Worm (Caenorhabditis elegans) whole organism, midembryonic: ENCODE results near the gene nccd-1.

Source experiments
- T22C8.4 ChIP-seq: fragments of 200-800 bp; sonication (Bioruptor generic); IDR thresholded peaks from 2 replicates; pipeline ENCODE4 v1.3.6; 2022; ENCODE audit warnings: missing genetic modification characterization, missing compliant biosample characterization
- cog-1 ChIP-seq: sonication (generic microtip); optimal IDR thresholded peaks from 2 replicates; lab custom pipeline; 2016; ENCODE audit warnings: missing genetic modification characterization, missing compliant biosample characterization
- flt-1 ChIP-seq: fragments of 200-800 bp; sonication (Bioruptor generic); IDR thresholded peaks from 2 replicates; pipeline ENCODE4 v1.3.6; 2022; ENCODE audit warnings: missing genetic modification characterization, missing compliant biosample characterization
- klf-2 ChIP-seq: fragments of 200-800 bp; sonication (Bioruptor generic); conservative IDR thresholded peaks from 2 replicates; pipeline ENCODE4 v1.3.6; 2022; ENCODE audit warnings: missing genetic modification reagents, missing genetic modification characterization, missing compliant biosample characterization
- med-1 ChIP-seq: sonication (generic microtip); optimal IDR thresholded peaks from 2 replicates; lab custom pipeline; 2017; ENCODE audit warnings: missing genetic modification characterization, mild to moderate bottlenecking, missing compliant biosample characterization, antibody characterized with exemption, missing genetic modification reagents; ENCODE audit not compliant: insufficient read depth
- ref-1 ChIP-seq: fragments of 200-800 bp; sonication (Bioruptor generic); conservative IDR thresholded peaks from 2 replicates; pipeline ENCODE4 v1.3.6; 2022; ENCODE audit warnings: missing genetic modification reagents, missing genetic modification characterization, missing compliant biosample characterization
- tab-1 ChIP-seq: fragments of 200-800 bp; sonication (Bioruptor generic); IDR thresholded peaks from 2 replicates; pipeline ENCODE4 v1.3.6; 2022; ENCODE audit warnings: missing genetic modification characterization, missing compliant biosample characterization
- ztf-23 ChIP-seq: fragments of 200-800 bp; sonication (Bioruptor generic); IDR thresholded peaks from 2 replicates; pipeline ENCODE4 v1.3.6; 2022; ENCODE audit warnings: missing genetic modification reagents, missing genetic modification characterization, missing compliant biosample characterization
- ztf-29 ChIP-seq: fragments of 200-800 bp; sonication (Bioruptor generic); IDR thresholded peaks from 2 replicates; pipeline ENCODE4 v1.3.6; 2022; ENCODE audit warnings: missing genetic modification reagents, missing genetic modification characterization, missing compliant biosample characterization

The nccd-1 gene

ce11 chrIV:17021042-17021441 lies 32.5 kb downstream of the nccd-1 start:
- TF ChIP-seq cog-1 (tag; lab: Kevin White, UChicago) (no peak), ref-1 (GFP tag; lab: Robert Waterston, UW) (no peak), ztf-29 (GFP tag; lab: Robert Waterston, UW) (no peak), T22C8.4 (GFP tag; lab: Robert Waterston, UW) (no peak), med-1 (GFP tag; lab: Kevin White, UChicago) (no peak)

- no peak for TF ChIP-seq ztf-29 (GFP tag; lab: Robert Waterston, UW)
- no peak for TF ChIP-seq ztf-23 (GFP tag; lab: Robert Waterston, UW)
- TF ChIP-seq ref-1 (GFP tag; lab: Robert Waterston, UW) = no peak
- no peak for TF ChIP-seq flt-1 (GFP tag; lab: Robert Waterston, UW)
- TF ChIP-seq cog-1 (tag; lab: Kevin White, UChicago) = no peak
- TF ChIP-seq klf-2 (GFP tag; lab: Robert Waterston, UW) = no peak
- no peak for TF ChIP-seq med-1 (GFP tag; lab: Kevin White, UChicago)
- no peak for TF ChIP-seq T22C8.4 (GFP tag; lab: Robert Waterston, UW)
- TF ChIP-seq tab-1 (GFP tag; lab: Robert Waterston, UW) = no peak
These were observed 36.5 kb downstream of the nccd-1 start, which contains the start of gene dct-13 for ce11 chrIV:17025017-17025416. Gene dct-13, minus strand, starts transcription at chrIV:17025117.

ce11 chrIV:17026568-17026967 lies 38.1 kb downstream of the nccd-1 start:
- TF ChIP-seq ztf-29 (GFP tag; lab: Robert Waterston, UW) (no peak), cog-1 (tag; lab: Kevin White, UChicago) (no peak), klf-2 (GFP tag; lab: Robert Waterston, UW) (no peak), med-1 (GFP tag; lab: Kevin White, UChicago) (no peak), flt-1 (GFP tag; lab: Robert Waterston, UW) (no peak), ztf-23 (GFP tag; lab: Robert Waterston, UW) (no peak)

ce11 chrIV:17030494-17030893 lies 42.0 kb downstream of the nccd-1 start, which contains the start of gene nhr-229:
Gene nhr-229, minus strand, starts transcription at chrIV:17030594.
- TF ChIP-seq med-1 (GFP tag; lab: Kevin White, UChicago) (no peak), ref-1 (GFP tag; lab: Robert Waterston, UW) (no peak), ztf-23 (GFP tag; lab: Robert Waterston, UW) (no peak), tab-1 (GFP tag; lab: Robert Waterston, UW) (no peak), flt-1 (GFP tag; lab: Robert Waterston, UW) (no peak), T22C8.4 (GFP tag; lab: Robert Waterston, UW) (no peak), cog-1 (tag; lab: Kevin White, UChicago) (no peak)
